Fruit fly (Drosophila melanogaster): ENCODE measurements around the gene CG11403.

The CG11403 gene

DNA sequence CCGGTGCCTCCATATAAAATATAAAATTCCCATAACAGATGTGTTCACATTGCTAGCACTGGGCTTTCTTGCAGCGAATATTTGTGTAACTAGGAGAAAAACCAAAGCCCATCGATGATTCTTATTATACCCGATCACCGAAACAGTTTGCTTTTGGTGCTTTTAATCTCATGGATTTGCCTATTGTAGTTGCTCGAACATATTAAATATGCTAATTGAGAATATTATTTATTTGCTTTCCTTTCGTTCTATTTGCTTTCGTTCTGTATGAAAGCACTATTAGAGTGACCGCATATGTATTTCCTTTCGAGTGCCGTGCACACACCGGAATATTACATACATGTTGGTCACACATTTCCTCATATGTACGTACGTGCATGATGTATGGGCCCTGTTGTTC, 31.0 kb upstream of the CG11403 start (continued):
- TF ChIP-seq CG3407 (GFP tag; optimal IDR thresholded peaks at IDR 0.05) (no peak), CG17361 (GFP tag; IDR thresholded peaks at IDR 0.05) (peak; percentile 54), Poxn (GFP tag; IDR thresholded peaks at IDR 0.05) (no peak), Ets65A (GFP tag) (peak; percentile 89), CG2712 (tag; optimal IDR thresholded peaks at IDR 0.05) (peak; percentile 60), twi (tag; optimal IDR thresholded peaks at IDR 0.05) (peak; percentile 13), CG12071 (GFP tag; optimal IDR thresholded peaks at IDR 0.05) (peak; percentile 37), Atf-2 (GFP tag; optimal IDR thresholded peaks at IDR 0.05) (no peak), CG10979 (tag; optimal IDR thresholded peaks at IDR 0.05) (peak; percentile 50), aop (GFP tag; IDR thresholded peaks at IDR 0.05) (no peak), CG5180 (GFP tag; optimal IDR thresholded peaks at IDR 0.05) (peak; percentile 32), CG32532 (GFP tag; IDR thresholded peaks at IDR 0.05) (peak; percentile 53; the same call in 1 of the 2 replicates), slbo (GFP tag; IDR thresholded peaks at IDR 0.05) (peak; percentile 59), Med (GFP tag) (peak; percentile 88), ranshi (GFP tag; IDR thresholded peaks at IDR 0.05) (no peak), CG6791 (GFP tag; IDR thresholded peaks at IDR 0.05; ENCODE audit: partially characterized antibody) (no peak), shn (GFP tag; optimal IDR thresholded peaks at IDR 0.05) (no peak), bcd (GFP tag; optimal IDR thresholded peaks at IDR 0.05) (peak; percentile 37), CG4820 (GFP tag; optimal IDR thresholded peaks at IDR 0.05) (no peak), al (GFP tag; IDR thresholded peaks at IDR 0.05) (peak; percentile 36; the same call in 1 of the 2 replicates), CG10147 (GFP tag; optimal IDR thresholded peaks at IDR 0.05) (peak; percentile 6), CG33213 (GFP tag; optimal IDR thresholded peaks at IDR 0.05) (no peak), Hr51 (GFP tag; optimal IDR thresholded peaks at IDR 0.05) (peak; percentile 7 to 50), CkIIα-i1 (GFP tag; IDR thresholded peaks at IDR 0.05) (no peak), HLH3B (GFP tag; IDR thresholded peaks at IDR 0.05) (peak; percentile 39; the same call in 1 of the 2 replicates), vvl (GFP tag; IDR thresholded peaks at IDR 0.05) (peak; percentile 38; the same call in 1 of the 2 replicates), Dip2 (GFP tag; IDR thresholded peaks at IDR 0.05) (no peak), CG14710 (tag; optimal IDR thresholded peaks at IDR 0.05) (peak; percentile 51), Gug (GFP tag; IDR thresholded peaks at IDR 0.05) (0 out of 4 replicates have a peak, but pooled peaks have one; percentile 11), H2.0 (GFP tag; IDR thresholded peaks at IDR 0.05) (peak; percentile 37), stc (GFP tag; IDR thresholded peaks at IDR 0.05) (no peak), CG31224 (GFP tag; IDR thresholded peaks at IDR 0.05) (0 out of 2 replicates have a peak, but pooled peaks have one; percentile 30), PHDP (tag; optimal IDR thresholded peaks at IDR 0.05) (peak; percentile 27), CG10565 (GFP tag; optimal IDR thresholded peaks at IDR 0.05) (no peak), CG10543 (GFP tag; optimal IDR thresholded peaks at IDR 0.05) (peak; percentile 8), CG31441 (GFP tag; IDR thresholded peaks at IDR 0.05) (peak; percentile 57), odd (GFP tag; optimal IDR thresholded peaks at IDR 0.05) (peak; percentile 44), CG7928 (GFP tag; optimal IDR thresholded peaks at IDR 0.05) (peak; percentile 5), HHEX (GFP tag; optimal IDR thresholded peaks at IDR 0.05) (peak; percentile 1), ap (GFP tag; IDR thresholded peaks at IDR 0.05) (no peak), CG12659 (GFP tag; optimal IDR thresholded peaks at IDR 0.05) (peak; percentile 57), CG18599 (GFP tag; optimal IDR thresholded peaks at IDR 0.05) (peak; percentile 78), insv (GFP tag; optimal IDR thresholded peaks at IDR 0.05) (no peak), dmrt11E (tag; optimal IDR thresholded peaks at IDR 0.05) (no peak), CG18619 (GFP tag; optimal IDR thresholded peaks at IDR 0.05) (peak; percentile 31), CG16813 (GFP tag; IDR thresholded peaks at IDR 0.05; ENCODE audit: partially characterized antibody) (no peak), hkb (optimal IDR thresholded peaks at IDR 0.05) (no peak), hkb (GFP tag; IDR thresholded peaks at IDR 0.05) (peak; percentile 17; the same call in 1 of the 2 replicates), dmrt99B (tag; optimal IDR thresholded peaks at IDR 0.05) (peak; percentile 62), Fer3 (tag; optimal IDR thresholded peaks at IDR 0.05) (peak; percentile 58), CG7745 (tag; optimal IDR thresholded peaks at IDR 0.05) (no peak)
